Worm (Caenorhabditis elegans) whole organism, young adult: ENCODE measurements around the gene lgc-30.

Experiments used
- B0035.1 ChIP-seq: sonication (generic microtip); optimal IDR thresholded peaks from 2 replicates; lab custom pipeline; 2016; ENCODE audit warnings: missing genetic modification characterization, mild to moderate bottlenecking, missing compliant biosample characterization, missing genotype, missing genetic modification reagents
- B0336.3 ChIP-seq: fragments of 200-800 bp; sonication (Bioruptor generic); IDR thresholded peaks from 2 replicates; pipeline ENCODE4 v1.3.6; 2022; ENCODE audit warnings: missing genetic modification characterization, missing compliant biosample characterization
- C17E4.6 ChIP-seq: fragments of 200-800 bp; sonication (Bioruptor generic); IDR thresholded peaks from 2 replicates; pipeline ENCODE4 v1.3.6; 2022; ENCODE audit warnings: missing genetic modification reagents, missing genetic modification characterization, missing compliant biosample characterization
- F39B2.1 ChIP-seq: fragments of 200-800 bp; sonication (Bioruptor generic); IDR thresholded peaks from 2 replicates; pipeline ENCODE4 v1.3.6; 2022; ENCODE audit warnings: missing genetic modification reagents, missing genetic modification characterization, missing compliant biosample characterization
- F55B11.4 ChIP-seq: sonication (generic microtip); optimal IDR thresholded peaks from 2 replicates; lab custom pipeline; 2016; ENCODE audit warnings: missing compliant biosample characterization, missing genetic modification characterization, borderline replicate concordance; ENCODE audit not compliant: insufficient read depth
- K12H6.12 ChIP-seq: fragments of 200-800 bp; sonication (Bioruptor generic); optimal IDR thresholded peaks from 2 replicates; lab custom pipeline; 2018; ENCODE audit warnings: mild to moderate bottlenecking, missing genetic modification characterization, missing compliant biosample characterization
- T26A5.8 ChIP-seq: sonication (generic microtip); optimal IDR thresholded peaks from 2 replicates; lab custom pipeline; 2016; ENCODE audit warnings: missing genetic modification characterization, missing compliant biosample characterization
- ZK185.1 ChIP-seq: sonication (generic microtip); optimal IDR thresholded peaks from 2 replicates; lab custom pipeline; 2016; ENCODE audit warnings: mild to moderate bottlenecking, missing genetic modification characterization, missing compliant biosample characterization; ENCODE audit not compliant: poor library complexity, severe bottlenecking
- aptf-2 ChIP-seq: fragments of 200-800 bp; sonication (Bioruptor generic); conservative IDR thresholded peaks from 2 replicates; pipeline ENCODE4 v1.3.6; 2022; ENCODE audit warnings: missing genetic modification reagents, missing genetic modification characterization, missing compliant biosample characterization
- atf-7 ChIP-seq: sonication (generic microtip); optimal IDR thresholded peaks from 2 replicates; lab custom pipeline; 2017; ENCODE audit warnings: mild to moderate bottlenecking, missing genetic modification characterization, missing compliant biosample characterization
- athp-1 ChIP-seq: sonication (generic microtip); optimal IDR thresholded peaks from 2 replicates; lab custom pipeline; 2017; ENCODE audit warnings: mild to moderate bottlenecking, missing genetic modification characterization, missing compliant biosample characterization
- ccch-3 ChIP-seq: fragments of 200-800 bp; sonication (Bioruptor generic); optimal IDR thresholded peaks from 2 replicates; lab custom pipeline; 2018; ENCODE audit warnings: mild to moderate bottlenecking, missing genetic modification characterization, missing compliant biosample characterization
- cebp-1 ChIP-seq, 2 experiments: fragments of 200-800 bp in 1 of 2; sonication (Bioruptor generic) in 1 of 2; sonication (generic microtip) in 1 of 2; IDR thresholded peaks in 1 of 2; optimal IDR thresholded peaks in 1 of 2; 2 replicates each; pipeline versions ENCODE4 v1.3.6 to Lab custom; 2017 to 2022; ENCODE audit warnings: missing compliant biosample characterization in 2 of 2, missing genetic modification characterization in 2 of 2, mild to moderate bottlenecking in 1 of 2, missing genetic modification reagents in 1 of 2, moderate library complexity in 1 of 2
- cebp-2 ChIP-seq: fragments of 200-800 bp; sonication (Bioruptor generic); IDR thresholded peaks from 2 replicates; pipeline ENCODE4 v1.3.6; 2022; ENCODE audit warnings: missing genetic modification characterization, missing compliant biosample characterization
- ceh-27 ChIP-seq: fragments of 200-800 bp; sonication (Bioruptor generic); optimal IDR thresholded peaks from 2 replicates; lab custom pipeline; 2018; ENCODE audit warnings: mild to moderate bottlenecking, missing genetic modification characterization, moderate library complexity, missing compliant biosample characterization
- chd-7 ChIP-seq: sonication (generic microtip); optimal IDR thresholded peaks from 2 replicates; lab custom pipeline; 2016; ENCODE audit warnings: mild to moderate bottlenecking, missing genetic modification characterization, moderate library complexity, missing compliant biosample characterization
- efl-1 ChIP-seq: fragments of 150-350 bp; optimal IDR thresholded peaks from 2 replicates; lab custom pipeline; 2014; ENCODE audit warnings: missing biosample characterization, missing genetic modification reagents, missing genetic modification characterization
- egl-44 ChIP-seq: fragments of 200-800 bp; sonication (Bioruptor generic); IDR thresholded peaks from 2 replicates; pipeline ENCODE4 v1.3.6; 2022; ENCODE audit warnings: missing genetic modification reagents, missing genetic modification characterization, missing compliant biosample characterization
- hmg-1.2 ChIP-seq: fragments of 200-800 bp; sonication (Bioruptor generic); IDR thresholded peaks from 2 replicates; pipeline ENCODE4 v1.3.6; 2022; ENCODE audit warnings: missing genetic modification reagents, missing genetic modification characterization, missing compliant biosample characterization
- lag-1 ChIP-seq: fragments of 200-800 bp; sonication (Bioruptor generic); IDR thresholded peaks from 2 replicates; pipeline ENCODE4 v1.3.6; 2022; ENCODE audit warnings: missing genetic modification reagents, missing genetic modification characterization, missing compliant biosample characterization
- lin-40 ChIP-seq: sonication (generic microtip); optimal IDR thresholded peaks from 2 replicates; lab custom pipeline; 2016; ENCODE audit warnings: missing genetic modification characterization, mild to moderate bottlenecking, missing compliant biosample characterization, missing genotype, missing genetic modification reagents
- madf-10 ChIP-seq: sonication (generic microtip); optimal IDR thresholded peaks from 2 replicates; lab custom pipeline; 2016; ENCODE audit warnings: mild to moderate bottlenecking, missing genetic modification characterization, missing compliant biosample characterization
- mxl-1 ChIP-seq: sonication (generic microtip); optimal IDR thresholded peaks from 2 replicates; lab custom pipeline; 2016; ENCODE audit warnings: missing genetic modification characterization, missing compliant biosample characterization
- nhr-27 ChIP-seq: fragments of 200-800 bp; sonication (Bioruptor generic); optimal IDR thresholded peaks from 2 replicates; lab custom pipeline; 2018; ENCODE audit warnings: mild to moderate bottlenecking, missing genetic modification characterization, moderate library complexity, missing compliant biosample characterization
- nhr-80 ChIP-seq: sonication (generic microtip); optimal IDR thresholded peaks from 2 replicates; lab custom pipeline; 2016; ENCODE audit warnings: missing genetic modification characterization, missing compliant biosample characterization
- rcor-1 ChIP-seq: fragments of 200-800 bp; sonication (Bioruptor generic); IDR thresholded peaks from 2 replicates; pipeline ENCODE4 v1.3.6; 2022; ENCODE audit warnings: missing genetic modification reagents, missing genetic modification characterization, missing compliant biosample characterization
- repo-1 ChIP-seq: sonication (generic microtip); optimal IDR thresholded peaks from 2 replicates; lab custom pipeline; 2017; ENCODE audit warnings: mild to moderate bottlenecking, missing genetic modification characterization, missing compliant biosample characterization
- sea-2 ChIP-seq: fragments of 200-800 bp; sonication (Bioruptor generic); IDR thresholded peaks from 2 replicates; pipeline ENCODE4 v1.3.6; 2022; ENCODE audit warnings: missing genetic modification characterization, missing compliant biosample characterization
- snpc-3.4 ChIP-seq: sonication (generic microtip); optimal IDR thresholded peaks from 2 replicates; lab custom pipeline; 2017; ENCODE audit warnings: missing genetic modification characterization, mild to moderate bottlenecking, missing compliant biosample characterization, antibody characterized with exemption, moderate library complexity, missing genotype, missing genetic modification reagents
- sptf-2 ChIP-seq: fragments of 200-800 bp; sonication (Bioruptor generic); optimal IDR thresholded peaks from 2 replicates; lab custom pipeline; 2018; ENCODE audit warnings: mild to moderate bottlenecking, missing genetic modification characterization, missing compliant biosample characterization
- tbp1 ChIP-seq: fragments of 200-800 bp; sonication (Bioruptor generic); optimal IDR thresholded peaks from 2 replicates; lab custom pipeline; 2018; ENCODE audit warnings: mild to moderate bottlenecking, missing genetic modification characterization, missing compliant biosample characterization
- tbx-9 ChIP-seq: sonication (generic microtip); optimal IDR thresholded peaks from 2 replicates; lab custom pipeline; 2016; ENCODE audit warnings: borderline replicate concordance, missing genetic modification characterization, inconsistent platforms, missing compliant biosample characterization
- zfh-2 ChIP-seq: fragments of 200-800 bp; sonication (Bioruptor generic); conservative IDR thresholded peaks from 2 replicates; pipeline ENCODE4 v1.3.6; 2022; ENCODE audit warnings: missing genetic modification reagents, missing genetic modification characterization, missing compliant biosample characterization
- ztf-18 ChIP-seq: sonication (generic microtip); optimal IDR thresholded peaks from 2 replicates; lab custom pipeline; 2016; ENCODE audit warnings: missing genotype, mild to moderate bottlenecking, missing genetic modification characterization, missing compliant biosample characterization

Gene lgc-30

DNA sequence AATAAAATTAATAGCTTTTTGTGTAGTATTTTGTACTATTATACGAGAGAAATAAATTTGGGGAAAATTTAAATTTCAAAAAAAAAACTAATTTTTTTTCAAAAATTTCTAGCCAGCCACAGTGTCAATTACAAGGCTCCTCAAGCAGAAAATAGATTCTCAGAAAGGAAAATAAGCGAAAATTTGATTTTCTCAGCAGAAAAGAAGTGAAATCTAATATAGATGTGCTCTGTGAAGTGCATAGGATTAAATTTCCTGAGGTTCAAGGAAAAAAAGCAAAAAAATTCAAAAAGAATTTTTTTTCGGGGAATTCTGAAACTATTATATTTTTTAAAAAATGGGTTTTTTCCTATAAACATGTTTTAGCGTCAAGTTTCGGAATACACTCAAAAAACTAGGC is 2.8 kb downstream of the lgc-30 start:
- TF ChIP-seq efl-1 (GFP tag; lab: Kevin White, UChicago) = no peak
- TF ChIP-seq madf-10 (tag; lab: Kevin White, UChicago) = no peak
- TF ChIP-seq repo-1 (tag; lab: Kevin White, UChicago) = no peak

DNA sequence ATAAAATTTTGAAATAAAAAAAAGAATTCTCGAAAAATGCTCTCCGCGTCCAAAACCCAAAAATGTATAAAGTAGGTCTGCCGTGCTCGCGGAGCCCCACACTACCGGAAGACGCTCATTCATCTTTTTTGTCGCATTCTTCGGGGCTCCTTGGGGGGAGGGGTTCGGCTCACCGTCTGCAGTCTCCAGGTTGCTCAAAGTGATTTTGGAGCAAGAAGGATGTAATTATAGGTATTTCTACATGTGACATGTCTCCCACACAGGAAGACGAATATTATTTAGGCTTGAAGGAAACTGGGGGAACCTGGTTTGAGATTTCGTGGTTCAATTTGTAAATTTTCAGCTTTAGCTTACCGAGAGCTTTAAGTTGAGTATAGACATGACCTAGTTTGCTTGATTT is 11.0 kb downstream of the lgc-30 start, which contains the start of gene F58H7.1:
F58H7.1 (minus strand) TSS at position 101 of the 400 bp plus-strand sequence.
- no peak for TF ChIP-seq chd-7
- TF ChIP-seq mxl-1 = no peak
- no peak for TF ChIP-seq nhr-27 (tag; lab: Kevin White, UChicago)
- TF ChIP-seq rcor-1 (GFP tag; lab: Robert Waterston, UW) = no peak
- no peak for TF ChIP-seq F39B2.1 (GFP tag; lab: Robert Waterston, UW)
- TF ChIP-seq zfh-2 = peak; percentile 41; the same call in 1 of the 2 replicates

ce11 chrIV:945601-946000 is 20.9 kb downstream of the lgc-30 start, which contains the start of gene faah-3:
TSS of gene faah-3 (minus strand) at chrIV:945653.
- no peak for TF ChIP-seq athp-1 (tag; lab: Kevin White, UChicago)
- peak; percentile 55 for TF ChIP-seq nhr-80 (tag; lab: Kevin White, UChicago)
- TF ChIP-seq C17E4.6 (GFP tag; lab: Robert Waterston, UW) = no peak

DNA sequence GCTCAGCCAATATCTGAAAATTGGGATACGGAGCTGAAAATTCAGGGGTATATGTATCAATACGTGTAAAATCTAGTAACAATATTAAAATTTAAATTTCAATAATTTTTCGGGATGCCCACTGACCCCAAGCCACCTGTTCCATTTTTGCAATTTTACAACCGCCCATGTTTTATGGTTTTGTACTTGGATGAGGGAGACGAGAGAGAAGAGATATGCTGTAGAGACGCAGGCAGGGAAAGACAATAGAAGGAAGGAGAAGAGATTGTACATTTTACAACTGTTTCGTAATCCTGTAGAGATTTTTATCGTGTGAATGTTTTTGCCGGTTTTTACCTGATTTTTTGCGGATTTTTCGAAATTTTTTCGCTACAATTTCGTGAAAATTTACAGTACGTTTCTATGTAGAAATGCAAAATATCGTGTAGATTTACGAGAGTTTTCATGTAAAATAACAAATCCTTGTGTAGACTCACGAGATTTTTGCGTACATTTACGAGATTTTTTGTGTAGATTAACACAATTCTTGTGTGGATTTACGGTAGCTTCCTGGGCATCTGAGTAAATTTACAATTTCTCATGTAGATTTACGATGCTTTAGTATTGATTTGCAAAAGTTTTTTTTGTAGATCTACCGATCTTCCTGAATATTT is 25.4 kb downstream of the lgc-30 start:
- TF ChIP-seq snpc-3.4 (tag; lab: Kevin White, UChicago) = no peak
- TF ChIP-seq ccch-3 = no peak
- no peak for TF ChIP-seq ztf-18
- TF ChIP-seq F55B11.4 (tag; lab: Kevin White, UChicago) = no peak
- no peak for TF ChIP-seq cebp-1 (GFP tag; IDR thresholded peaks at IDR 0.05; lab: Robert Waterston, UW)
- TF ChIP-seq cebp-1 (tag; optimal IDR thresholded peaks at IDR 0.05; lab: Kevin White, UChicago) = peak; percentile 32
- TF ChIP-seq B0035.1 (tag; lab: Kevin White, UChicago) = no peak
- TF ChIP-seq hmg-1.2 (GFP tag; lab: Robert Waterston, UW) = peak; percentile 84; the same call in 1 of the 2 replicates

DNA sequence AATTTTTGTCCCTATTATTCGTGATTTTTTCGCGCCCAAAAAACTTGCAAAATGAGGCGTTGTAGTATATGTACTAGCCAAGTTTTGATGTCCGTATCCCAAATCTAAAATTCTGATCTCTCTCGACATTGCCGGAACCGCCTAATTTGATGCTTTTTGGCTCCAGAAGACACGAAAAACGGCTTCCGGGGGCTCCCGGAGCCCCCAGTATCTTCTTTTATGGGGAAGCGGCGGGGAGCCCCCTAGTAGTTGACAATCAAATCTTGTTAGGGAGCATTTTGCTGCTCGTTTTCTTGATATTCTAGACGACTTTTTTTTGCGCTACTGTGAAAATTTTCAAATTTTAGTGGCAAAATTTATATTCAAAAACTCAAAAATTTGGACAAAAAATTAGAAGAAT is 26.9 kb downstream of the lgc-30 start:
- TF ChIP-seq sptf-2 (GFP tag; lab: Kevin White, UChicago) = no peak
- TF ChIP-seq ceh-27 = no peak
- no peak for TF ChIP-seq lin-40
- no peak for TF ChIP-seq T26A5.8
- TF ChIP-seq snpc-3.4 (tag; lab: Kevin White, UChicago) = no peak
- no peak for TF ChIP-seq athp-1 (tag; lab: Kevin White, UChicago)
- TF ChIP-seq K12H6.12 (tag; lab: Kevin White, UChicago) = no peak
- no peak for TF ChIP-seq chd-7
- no peak for TF ChIP-seq repo-1 (tag; lab: Kevin White, UChicago)
- no peak for TF ChIP-seq egl-44
- TF ChIP-seq ZK185.1 (tag; lab: Kevin White, UChicago) = no peak
- TF ChIP-seq tbp1 (GFP tag; lab: Kevin White, UChicago) = no peak
- no peak for TF ChIP-seq atf-7 (tag; lab: Kevin White, UChicago)
- TF ChIP-seq B0035.1 (tag; lab: Kevin White, UChicago) = no peak
- no peak for TF ChIP-seq lag-1 (GFP tag; lab: Robert Waterston, UW)
- TF ChIP-seq aptf-2 (GFP tag; lab: Robert Waterston, UW) = no peak
- no peak for TF ChIP-seq B0336.3
- no peak for TF ChIP-seq cebp-2
- no peak for TF ChIP-seq tbx-9 (tag; lab: Kevin White, UChicago)
- no peak for TF ChIP-seq sea-2 (GFP tag; lab: Robert Waterston, UW)
